Fruit fly (Drosophila melanogaster) whole organism, embryonic: Measurements from ENCODE around the gene Seipin.

ENCODE experiments used
- ATbp ChIP-seq: fragments of 200-800 bp; sonication (Bioruptor generic); optimal IDR thresholded peaks from 2 replicates; lab custom pipeline; 2017; ENCODE audit warnings: missing biosample characterization, mild to moderate bottlenecking, missing genetic modification characterization, missing genetic modification reagents
- BtbVII ChIP-seq: fragments of 200-800 bp; sonication (Bioruptor generic); optimal IDR thresholded peaks from 3 replicates; lab custom pipeline; 2017; ENCODE audit warnings: missing biosample characterization, mild to moderate bottlenecking, missing genetic modification characterization
- CG11695 ChIP-seq: fragments of 200-800 bp; sonication (Bioruptor generic); IDR thresholded peaks from 3 replicates; pipeline ENCODE4 v1.3.6; 2022; ENCODE audit warnings: missing biosample characterization, missing genetic modification characterization
- CG12299 ChIP-seq: fragments of 200-800 bp; sonication (Bioruptor generic); optimal IDR thresholded peaks from 2 replicates; lab custom pipeline; 2018; ENCODE audit warnings: missing biosample characterization, mild to moderate bottlenecking, missing genetic modification characterization
- CG17568 ChIP-seq: fragments of 200-800 bp; sonication (Bioruptor generic); optimal IDR thresholded peaks from 2 replicates; lab custom pipeline; 2018; ENCODE audit warnings: missing biosample characterization, mild to moderate bottlenecking, missing genetic modification characterization, moderate library complexity
- CG18599 ChIP-seq: fragments of 200-800 bp; sonication (Bioruptor generic); optimal IDR thresholded peaks from 3 replicates; lab custom pipeline; 2017; ENCODE audit warnings: missing biosample characterization, missing genetic modification characterization, mild to moderate bottlenecking, moderate library complexity, missing genetic modification reagents
- CG32772 ChIP-seq: fragments of 200-800 bp; sonication (Bioruptor generic); IDR thresholded peaks from 2 replicates; pipeline ENCODE4 v1.3.6; 2022; ENCODE audit warnings: missing biosample characterization, missing genetic modification characterization
- CG6654 ChIP-seq: fragments of 200-800 bp; sonication (Bioruptor generic); optimal IDR thresholded peaks from 2 replicates; lab custom pipeline; 2017; ENCODE audit warnings: missing biosample characterization, mild to moderate bottlenecking, missing genetic modification characterization
- CG8388 ChIP-seq: fragments of 200-800 bp; sonication (Bioruptor generic); optimal IDR thresholded peaks from 2 replicates; lab custom pipeline; 2019; ENCODE audit warnings: missing biosample characterization, mild to moderate bottlenecking, missing genetic modification characterization, moderate library complexity
- Hmr ChIP-seq: fragments of 200-800 bp; sonication (Bioruptor generic); optimal IDR thresholded peaks from 3 replicates; lab custom pipeline; 2017; ENCODE audit warnings: mild to moderate bottlenecking, missing biosample characterization, missing genetic modification reagents, missing genetic modification characterization
- Hsf ChIP-seq: fragments of 200-800 bp; sonication (Bioruptor generic); optimal IDR thresholded peaks from 3 replicates; lab custom pipeline; 2016; ENCODE audit warnings: missing biosample characterization, missing genetic modification characterization
- MTF-1 ChIP-seq: fragments of 200-800 bp; sonication (Bioruptor generic); optimal IDR thresholded peaks from 2 replicates; lab custom pipeline; 2018; ENCODE audit warnings: missing biosample characterization, mild to moderate bottlenecking, missing genetic modification characterization, borderline replicate concordance
- Max ChIP-seq: fragments of 200-800 bp; sonication (Bioruptor generic); optimal IDR thresholded peaks from 2 replicates; lab custom pipeline; 2016; ENCODE audit warnings: missing biosample characterization, mild to moderate bottlenecking, missing genetic modification characterization
- Med ChIP-seq: fragments of 200-800 bp; sonication (Bioruptor generic); peaks from one replicate; lab custom pipeline; 2016; ENCODE audit warnings: missing biosample characterization, missing genetic modification characterization, mild to moderate bottlenecking, inconsistent platforms, moderate library complexity
- Meics ChIP-seq: fragments of 200-800 bp; sonication (Bioruptor generic); optimal IDR thresholded peaks from 2 replicates; lab custom pipeline; 2017; ENCODE audit warnings: missing biosample characterization, mild to moderate bottlenecking, missing genetic modification characterization
- Ssrp ChIP-seq: fragments of 200-800 bp; sonication (Bioruptor generic); optimal IDR thresholded peaks from 2 replicates; lab custom pipeline; 2018; ENCODE audit warnings: missing biosample characterization, mild to moderate bottlenecking, missing genetic modification characterization, moderate library complexity
- al ChIP-seq: fragments of 200-800 bp; sonication (Bioruptor generic); IDR thresholded peaks from 2 replicates; pipeline ENCODE4 v1.3.6; 2022; ENCODE audit warnings: missing biosample characterization, missing genetic modification characterization
- caup ChIP-seq: fragments of 200-800 bp; sonication (Bioruptor generic); optimal IDR thresholded peaks from 3 replicates; lab custom pipeline; 2017; ENCODE audit warnings: missing biosample characterization, mild to moderate bottlenecking, missing genetic modification characterization, moderate library complexity; ENCODE audit not compliant: severe bottlenecking
- dimm ChIP-seq: fragments of 200-800 bp; sonication (Bioruptor generic); IDR thresholded peaks from 2 replicates; pipeline ENCODE4 v1.3.6; 2022; ENCODE audit warnings: missing biosample characterization, missing genetic modification characterization
- ems ChIP-seq: fragments of 200-800 bp; sonication (Bioruptor generic); optimal IDR thresholded peaks from 3 replicates; lab custom pipeline; 2016; ENCODE audit warnings: missing biosample characterization, missing genetic modification characterization
- eve ChIP-seq, 2 experiments: fragments of >200 bp; optimal IDR thresholded peaks; 2 replicates each; lab custom pipeline; 2017; ENCODE audit warnings: missing biosample characterization in 2 of 2, missing genetic modification characterization in 2 of 2
- gt ChIP-seq: fragments of 200-800 bp; sonication (Bioruptor generic); IDR thresholded peaks from 2 replicates; pipeline ENCODE4 v1.3.6; 2022; ENCODE audit warnings: missing biosample characterization, missing genetic modification characterization
- lab ChIP-seq: fragments of 200-800 bp; sonication (Bioruptor generic); optimal IDR thresholded peaks from 3 replicates; lab custom pipeline; 2017; ENCODE audit warnings: missing biosample characterization, missing genetic modification characterization, mild to moderate bottlenecking, moderate library complexity, missing genetic modification reagents
- pnt ChIP-seq: fragments of 200-800 bp; sonication (Bioruptor generic); optimal IDR thresholded peaks from 3 replicates; lab custom pipeline; 2016; ENCODE audit warnings: missing biosample characterization, missing genetic modification characterization
- repo ChIP-seq: fragments of 200-800 bp; sonication (Bioruptor generic); optimal IDR thresholded peaks from 2 replicates; lab custom pipeline; 2016; ENCODE audit warnings: missing biosample characterization, missing genetic modification characterization
- schlank ChIP-seq: fragments of 200-800 bp; sonication (Bioruptor generic); optimal IDR thresholded peaks from 2 replicates; lab custom pipeline; 2018; ENCODE audit warnings: missing biosample characterization, mild to moderate bottlenecking, missing genetic modification characterization
- sens ChIP-seq: fragments of 200-800 bp; sonication (Bioruptor generic); peaks from one replicate; lab custom pipeline; 2016; ENCODE audit warnings: missing biosample characterization, missing genetic modification characterization

The Seipin gene

dm6 chrX:2663416-2663815 is 43.8 kb downstream of the Seipin start (continued):
- peak; percentile 50 for TF ChIP-seq Hmr (GFP tag; lab: Kevin White, UChicago)
- peak; percentile 76 for TF ChIP-seq sens
- no peak for TF ChIP-seq CG6654 (GFP tag; lab: Kevin White, UChicago)
- no peak for TF ChIP-seq Ssrp (tag; lab: Kevin White, UChicago)
- no peak for TF ChIP-seq Max (GFP tag; lab: Kevin White, UChicago)
- no peak for TF ChIP-seq CG11695
- TF ChIP-seq caup (GFP tag; lab: Kevin White, UChicago) = peak; percentile 36
- no peak for TF ChIP-seq CG32772 (GFP tag; lab: Robert Waterston, UW)
- TF ChIP-seq CG18599 (GFP tag; lab: Kevin White, UChicago) = peak; percentile 34
- peak; percentile 4 for TF ChIP-seq CG12299 (tag; lab: Kevin White, UChicago)
- TF ChIP-seq repo = no peak
- TF ChIP-seq eve (GFP tag; optimal IDR thresholded peaks at IDR 0.05; lab: Kevin White, UChicago) = peak in 1 of 2 experiments; percentile 2
- TF ChIP-seq Med (GFP tag; lab: Kevin White, UChicago) = peak; percentile 35
- peak; percentile 16 for TF ChIP-seq CG17568 (GFP tag; lab: Kevin White, UChicago)
- TF ChIP-seq lab = peak; percentile 40
- no peak for TF ChIP-seq CG8388 (GFP tag; lab: Kevin White, UChicago)
- peak; percentile 18 for TF ChIP-seq BtbVII (GFP tag; lab: Kevin White, UChicago)
- TF ChIP-seq MTF-1 = no peak
- peak; percentile 25 for TF ChIP-seq ATbp (GFP tag; lab: Kevin White, UChicago)
- TF ChIP-seq Meics (GFP tag; lab: Kevin White, UChicago) = peak; percentile 21
- TF ChIP-seq al = no peak
- no peak for TF ChIP-seq gt (GFP tag; lab: Robert Waterston, UW)
- no peak for TF ChIP-seq Hsf (GFP tag; lab: Kevin White, UChicago)
- no peak for TF ChIP-seq dimm (GFP tag; lab: Robert Waterston, UW)
- TF ChIP-seq schlank = peak; percentile 30
- no peak for TF ChIP-seq pnt
- TF ChIP-seq ems (GFP tag; lab: Kevin White, UChicago) = no peak
